Fruit fly (Drosophila melanogaster): Measurements from ENCODE around the gene Reps.

Gene Reps

dm6 chr2L:11106562-11106962 is at the start of gene Reps (continued):
- TF ChIP-seq CG17361 (GFP tag; IDR thresholded peaks at IDR 0.05) (peak; percentile 99), Atf6 (GFP tag; IDR thresholded peaks at IDR 0.05) (peak; percentile 98), tap (tag; optimal IDR thresholded peaks at IDR 0.05) (peak; percentile 97), CG14014 (GFP tag; IDR thresholded peaks at IDR 0.05) (peak; percentile 98), HLH54F (GFP tag; optimal IDR thresholded peaks at IDR 0.05) (peak; percentile 98), CG3838 (GFP tag; optimal IDR thresholded peaks at IDR 0.05) (peak; percentile 97), CG4424 (GFP tag; optimal IDR thresholded peaks at IDR 0.05) (peak; percentile 99), CG33557 (GFP tag; optimal IDR thresholded peaks at IDR 0.05) (peak; percentile 98), Elba2 (GFP tag; optimal IDR thresholded peaks at IDR 0.05) (peak; percentile 98), cwo (GFP tag; optimal IDR thresholded peaks at IDR 0.05) (peak; percentile 95), tgo (GFP tag; IDR thresholded peaks at IDR 0.05) (peak; percentile 99), NfI (GFP tag; optimal IDR thresholded peaks at IDR 0.05) (peak; percentile 98), Fer1 (GFP tag; optimal IDR thresholded peaks at IDR 0.05) (peak; percentile 98), CG1233 (GFP tag; optimal IDR thresholded peaks at IDR 0.05) (peak; percentile 98), CG11560 (tag; IDR thresholded peaks at IDR 0.05) (peak; percentile 94), Pdp1 (GFP tag; optimal IDR thresholded peaks at IDR 0.05) (peak; percentile 98 to 99), CG1603 (tag; optimal IDR thresholded peaks at IDR 0.05) (peak; percentile 98), fu2 (GFP tag; optimal IDR thresholded peaks at IDR 0.05) (peak; percentile 97), H2.0 (GFP tag; IDR thresholded peaks at IDR 0.05) (peak; percentile 98), Mes4 (GFP tag; optimal IDR thresholded peaks at IDR 0.05) (peak; percentile 95), CG3065 (GFP tag; optimal IDR thresholded peaks at IDR 0.05) (peak; percentile 98), CG2120 (GFP tag; optimal IDR thresholded peaks at IDR 0.05) (peak; percentile 99), CG14965 (GFP tag; optimal IDR thresholded peaks at IDR 0.05; ENCODE audit: borderline replicate concordance) (peak; percentile 75), CG15514 (GFP tag; optimal IDR thresholded peaks at IDR 0.05) (peak; percentile 99), Dll (GFP tag; IDR thresholded peaks at IDR 0.05; ENCODE audit: partially characterized antibody) (peak; percentile 74), Dref (GFP tag; IDR thresholded peaks at IDR 0.05) (peak; percentile 90), Opbp (GFP tag; IDR thresholded peaks at IDR 0.05; ENCODE audit: partially characterized antibody) (peak; percentile 15; the same call in 1 of the 3 replicates), Ravus (GFP tag; IDR thresholded peaks at IDR 0.05) (peak; percentile 97), gsb (GFP tag; IDR thresholded peaks at IDR 0.05) (peak; percentile 97), sc (optimal IDR thresholded peaks at IDR 0.05) (no peak), sc (GFP tag; optimal IDR thresholded peaks at IDR 0.05) (peak; percentile 99), E2f2 (GFP tag; IDR thresholded peaks at IDR 0.05) (peak; percentile 90), CG7963 (GFP tag; IDR thresholded peaks at IDR 0.05; ENCODE audit: partially characterized antibody) (peak; percentile 60; the same call in 2 of the 3 replicates), CG6791 (GFP tag; IDR thresholded peaks at IDR 0.05; ENCODE audit: partially characterized antibody) (peak; percentile 79), fru (optimal IDR thresholded peaks at IDR 0.05) (no peak), tna (GFP tag; IDR thresholded peaks at IDR 0.05; ENCODE audit: partially characterized antibody) (no peak), dmrt11E (tag; optimal IDR thresholded peaks at IDR 0.05) (peak; percentile 99), Ptx1 (GFP tag; IDR thresholded peaks at IDR 0.05) (peak; percentile 99), Xrp1 (GFP tag; IDR thresholded peaks at IDR 0.05) (peak; percentile 99), CG7357 (GFP tag; IDR thresholded peaks at IDR 0.05) (peak; percentile 96), dm (GFP tag; optimal IDR thresholded peaks at IDR 0.05) (peak; percentile 95), CTCF (GFP tag; optimal IDR thresholded peaks at IDR 0.05) (peak; percentile 71), knrl (GFP tag; IDR thresholded peaks at IDR 0.05; ENCODE audit: partially characterized antibody) (peak; percentile 77), Rx (GFP tag; IDR thresholded peaks at IDR 0.05) (peak; percentile 98), Nf-YA (GFP tag; IDR thresholded peaks at IDR 0.05) (peak; percentile 96), stwl (tag; optimal IDR thresholded peaks at IDR 0.05) (peak; percentile 95), exex (tag; optimal IDR thresholded peaks at IDR 0.05) (peak; percentile 87), mld (GFP tag; IDR thresholded peaks at IDR 0.05; ENCODE audit: partially characterized antibody) (peak; percentile 64; the same call in 1 of the 3 replicates), yki (optimal IDR thresholded peaks at IDR 0.05) (no peak), maf-S (GFP tag; optimal IDR thresholded peaks at IDR 0.05) (peak; percentile 97), unc-4 (GFP tag; IDR thresholded peaks at IDR 0.05; ENCODE audit: partially characterized antibody) (peak; percentile 69), CG12219 (GFP tag; optimal IDR thresholded peaks at IDR 0.05) (peak; percentile 96)

Measured in whole organism, embryonic.